Worm (Caenorhabditis elegans) whole organism, L2 larva: Measurements from ENCODE around the gene srd-4.

Experiments used
- elt-3 ChIP-seq: sonication (generic microtip); optimal IDR thresholded peaks from 2 replicates; lab custom pipeline; 2017; ENCODE audit warnings: missing biosample characterization, missing genetic modification characterization
- mdl-1 ChIP-seq, 2 experiments: fragments of 150-350 bp in 1 of 2; sonication (generic microtip) in 1 of 2; optimal IDR thresholded peaks; 2 replicates each; lab custom pipeline; 2017; ENCODE audit warnings: missing biosample characterization in 2 of 2, missing genetic modification characterization in 2 of 2
- nhr-11 ChIP-seq: fragments of 150-350 bp; optimal IDR thresholded peaks from 2 replicates; lab custom pipeline; 2014; ENCODE audit warnings: missing biosample characterization, missing genetic modification characterization
- nhr-12 ChIP-seq: fragments of 150-350 bp; optimal IDR thresholded peaks from 2 replicates; lab custom pipeline; 2014; ENCODE audit warnings: missing biosample characterization, missing genetic modification characterization
- nhr-25 ChIP-seq: fragments of 150-350 bp; sonication (generic microtip); optimal IDR thresholded peaks from 3 replicates; lab custom pipeline; 2014; ENCODE audit warnings: missing biosample characterization, missing genetic modification characterization
- zag-1 ChIP-seq: fragments of 150-350 bp; optimal IDR thresholded peaks from 2 replicates; lab custom pipeline; 2014; ENCODE audit warnings: missing biosample characterization, missing genetic modification characterization

DNA sequence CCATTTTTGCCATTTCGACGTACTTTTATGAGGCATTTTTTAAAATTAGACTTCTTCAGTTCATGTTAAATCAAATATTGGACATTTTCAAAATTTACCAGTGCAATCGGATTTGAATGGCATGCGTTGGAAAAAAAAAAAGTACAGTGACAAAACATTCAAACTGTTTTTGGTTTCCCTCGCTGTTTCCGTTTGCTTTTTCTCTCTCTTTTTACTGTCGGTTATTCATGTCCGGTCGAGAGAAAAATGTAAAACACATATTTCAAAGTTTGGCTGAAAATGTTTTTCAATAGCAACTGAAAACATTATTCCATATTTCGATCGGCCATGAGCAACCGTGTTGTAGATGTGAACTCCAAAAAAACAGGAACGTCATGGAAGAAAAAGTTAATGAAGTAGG, 44.1 kb upstream of the srd-4 start, which contains the start of gene C27A7.3:
- TF ChIP-seq zag-1 (no peak), mdl-1 (tag; optimal IDR thresholded peaks at IDR 0.05; lab: Kevin White, UChicago) (no peak), elt-3 (tag; lab: Kevin White, UChicago) (no peak), nhr-12 (no peak), nhr-11 (tag; lab: Kevin White, UChicago) (no peak), nhr-25 (tag; lab: Kevin White, UChicago) (no peak)
